Worm (Caenorhabditis elegans) whole organism, late embryonic: ENCODE measurements around the gene eri-1.
A peak's percentile ranks its signal among the peaks of the same experiment; 100 is the strongest.

Source experiments
- C08G9.2 ChIP-seq: sonication (generic microtip); optimal IDR thresholded peaks from 2 replicates; lab custom pipeline; 2016; ENCODE audit warnings: mild to moderate bottlenecking, missing genetic modification characterization, moderate library complexity, missing compliant biosample characterization
- C38D4.7 ChIP-seq: fragments of 200-800 bp; sonication (Bioruptor generic); optimal IDR thresholded peaks from 2 replicates; lab custom pipeline; 2018; ENCODE audit warnings: mild to moderate bottlenecking, missing genetic modification characterization, moderate library complexity, missing compliant biosample characterization
- F13H6.1 ChIP-seq: sonication (generic microtip); optimal IDR thresholded peaks from 2 replicates; lab custom pipeline; 2016; ENCODE audit warnings: missing genetic modification characterization, missing compliant biosample characterization
- K02D7.2 ChIP-seq: sonication (generic microtip); optimal IDR thresholded peaks from 2 replicates; lab custom pipeline; 2017; ENCODE audit warnings: mild to moderate bottlenecking, missing genetic modification characterization, missing compliant biosample characterization
- K09A11.1 ChIP-seq: sonication (generic microtip); optimal IDR thresholded peaks from 2 replicates; lab custom pipeline; 2017; ENCODE audit warnings: antibody characterized with exemption, mild to moderate bottlenecking, missing genetic modification characterization, missing compliant biosample characterization; ENCODE audit not compliant: insufficient read depth
- T23F11.4 ChIP-seq: fragments of 200-800 bp; sonication (Bioruptor generic); optimal IDR thresholded peaks from 2 replicates; lab custom pipeline; 2018; ENCODE audit warnings: mild to moderate bottlenecking, missing genetic modification characterization, missing compliant biosample characterization
- ceh-14 ChIP-seq: sonication (generic microtip); optimal IDR thresholded peaks from 2 replicates; lab custom pipeline; 2016; ENCODE audit warnings: missing genotype, missing genetic modification characterization, missing compliant biosample characterization
- ceh-18 ChIP-seq: sonication (generic microtip); optimal IDR thresholded peaks from 2 replicates; lab custom pipeline; 2016; ENCODE audit warnings: missing genetic modification characterization, missing compliant biosample characterization
- ceh-19 ChIP-seq: fragments of 200-800 bp; sonication (Bioruptor generic); optimal IDR thresholded peaks from 2 replicates; lab custom pipeline; 2018; ENCODE audit warnings: mild to moderate bottlenecking, missing genetic modification characterization, missing compliant biosample characterization
- ceh-2 ChIP-seq: sonication (generic microtip); optimal IDR thresholded peaks from 2 replicates; lab custom pipeline; 2016; ENCODE audit warnings: missing genotype, missing genetic modification characterization, missing compliant biosample characterization
- ceh-30 ChIP-seq: fragments of 150-350 bp; optimal IDR thresholded peaks from 2 replicates; lab custom pipeline; 2014; ENCODE audit warnings: missing biosample characterization, missing genetic modification characterization
- ceh-34 ChIP-seq: sonication (generic microtip); optimal IDR thresholded peaks from 2 replicates; lab custom pipeline; 2016; ENCODE audit warnings: mild to moderate bottlenecking, missing genetic modification characterization, missing compliant biosample characterization
- ceh-48 ChIP-seq: sonication (generic microtip); optimal IDR thresholded peaks from 2 replicates; lab custom pipeline; 2016; ENCODE audit warnings: missing genetic modification characterization, inconsistent platforms, missing compliant biosample characterization
- ceh-6 ChIP-seq: fragments of 200-800 bp; sonication (Bioruptor generic); optimal IDR thresholded peaks from 2 replicates; lab custom pipeline; 2018; ENCODE audit warnings: mild to moderate bottlenecking, missing genetic modification characterization, missing compliant biosample characterization
- ceh-9 ChIP-seq: sonication (generic microtip); optimal IDR thresholded peaks from 2 replicates; lab custom pipeline; 2016; ENCODE audit warnings: mild to moderate bottlenecking, missing genetic modification characterization, inconsistent platforms, missing compliant biosample characterization
- dmd-4 ChIP-seq: sonication (generic microtip); optimal IDR thresholded peaks from 2 replicates; lab custom pipeline; 2016; ENCODE audit warnings: borderline replicate concordance, missing genetic modification characterization, missing compliant biosample characterization
- dve-1 ChIP-seq: sonication (generic microtip); optimal IDR thresholded peaks from 2 replicates; lab custom pipeline; 2017; ENCODE audit warnings: antibody characterized with exemption, mild to moderate bottlenecking, missing genetic modification characterization, missing compliant biosample characterization
- elt-2 ChIP-seq: sonication (generic microtip); optimal IDR thresholded peaks from 2 replicates; lab custom pipeline; 2016; ENCODE audit warnings: missing genetic modification reagents, missing genetic modification characterization, missing compliant biosample characterization
- eyg-1 ChIP-seq: sonication (generic microtip); optimal IDR thresholded peaks from 2 replicates; lab custom pipeline; 2016; ENCODE audit warnings: missing genotype, missing genetic modification characterization, missing compliant biosample characterization
- gmeb-2 ChIP-seq: sonication (generic microtip); optimal IDR thresholded peaks from 2 replicates; lab custom pipeline; 2016; ENCODE audit warnings: missing genetic modification characterization, inconsistent platforms, missing compliant biosample characterization
- hlh-15 ChIP-seq: sonication (generic microtip); optimal IDR thresholded peaks from 2 replicates; lab custom pipeline; 2016; ENCODE audit warnings: missing genetic modification characterization, missing compliant biosample characterization
- hlh-30 ChIP-seq: sonication (generic microtip); optimal IDR thresholded peaks from 2 replicates; lab custom pipeline; 2017; ENCODE audit warnings: antibody characterized with exemption, missing genetic modification characterization, missing compliant biosample characterization; ENCODE audit not compliant: insufficient read depth
- lim-6 ChIP-seq: sonication (generic microtip); optimal IDR thresholded peaks from 2 replicates; lab custom pipeline; 2016; ENCODE audit warnings: missing genetic modification characterization, missing compliant biosample characterization
- lin-11 ChIP-seq: fragments of 200-800 bp; sonication (Bioruptor generic); optimal IDR thresholded peaks from 2 replicates; lab custom pipeline; 2018; ENCODE audit warnings: mild to moderate bottlenecking, missing genetic modification characterization, missing compliant biosample characterization
- mec-3 ChIP-seq: sonication (generic microtip); optimal IDR thresholded peaks from 2 replicates; lab custom pipeline; 2016; ENCODE audit warnings: borderline replicate concordance, missing genetic modification characterization, missing compliant biosample characterization
- nfya-1 ChIP-seq: sonication (generic microtip); optimal IDR thresholded peaks from 2 replicates; lab custom pipeline; 2017; ENCODE audit warnings: missing genetic modification characterization, mild to moderate bottlenecking, missing compliant biosample characterization, antibody characterized with exemption, moderate library complexity
- nhr-232 ChIP-seq: sonication (generic microtip); optimal IDR thresholded peaks from 2 replicates; lab custom pipeline; 2016; ENCODE audit warnings: missing genetic modification characterization, missing compliant biosample characterization
- npax-4 ChIP-seq: sonication (generic microtip); optimal IDR thresholded peaks from 2 replicates; lab custom pipeline; 2016; ENCODE audit warnings: missing genetic modification characterization, missing compliant biosample characterization
- odd-2 ChIP-seq: sonication (generic microtip); optimal IDR thresholded peaks from 2 replicates; lab custom pipeline; 2017; ENCODE audit warnings: antibody characterized with exemption, mild to moderate bottlenecking, missing genetic modification characterization, missing compliant biosample characterization
- pag-3 ChIP-seq: sonication (generic microtip); optimal IDR thresholded peaks from 2 replicates; lab custom pipeline; 2016; ENCODE audit warnings: missing compliant biosample characterization, missing genetic modification characterization, borderline replicate concordance
- pat-9 ChIP-seq: fragments of 200-800 bp; sonication (Bioruptor generic); optimal IDR thresholded peaks from 2 replicates; lab custom pipeline; 2018; ENCODE audit warnings: mild to moderate bottlenecking, missing genetic modification characterization, moderate library complexity, missing compliant biosample characterization
- pax-1 ChIP-seq: fragments of 150-350 bp; optimal IDR thresholded peaks from 2 replicates; lab custom pipeline; 2014; ENCODE audit warnings: missing biosample characterization, missing genetic modification characterization
- pha-2 ChIP-seq: sonication (generic microtip); optimal IDR thresholded peaks from 2 replicates; lab custom pipeline; 2017; ENCODE audit warnings: mild to moderate bottlenecking, missing genetic modification characterization, missing compliant biosample characterization
- pha-4 ChIP-seq: fragments of 150-350 bp; optimal IDR thresholded peaks from 2 replicates; lab custom pipeline; 2018; ENCODE audit warnings: missing biosample characterization, missing genetic modification reagents, missing genetic modification characterization
- pqm-1 ChIP-seq: sonication (generic microtip); optimal IDR thresholded peaks from 2 replicates; lab custom pipeline; 2016; ENCODE audit warnings: missing genetic modification characterization, missing compliant biosample characterization
- pros-1 ChIP-seq: fragments of 150-350 bp; optimal IDR thresholded peaks from 2 replicates; lab custom pipeline; 2014; ENCODE audit warnings: missing biosample characterization, missing genetic modification reagents, missing genetic modification characterization
- ref-2 ChIP-seq: sonication (generic microtip); optimal IDR thresholded peaks from 2 replicates; lab custom pipeline; 2016; ENCODE audit warnings: missing genetic modification characterization, missing compliant biosample characterization
- rnt-1 ChIP-seq: sonication (generic microtip); optimal IDR thresholded peaks from 2 replicates; lab custom pipeline; 2016; ENCODE audit warnings: missing genetic modification characterization, missing compliant biosample characterization
- sdc-2 ChIP-seq: sonication (generic microtip); optimal IDR thresholded peaks from 2 replicates; lab custom pipeline; 2016; ENCODE audit warnings: missing genotype, missing genetic modification characterization, missing compliant biosample characterization
- sox-2 ChIP-seq: fragments of 200-800 bp; sonication (Bioruptor generic); IDR thresholded peaks from 2 replicates; pipeline ENCODE4 v1.3.6; 2022; ENCODE audit warnings: missing genetic modification reagents, missing genetic modification characterization, missing compliant biosample characterization
- sox-4 ChIP-seq: sonication (generic microtip); optimal IDR thresholded peaks from 2 replicates; lab custom pipeline; 2017; ENCODE audit warnings: mild to moderate bottlenecking, missing genetic modification characterization, inconsistent platforms, missing compliant biosample characterization
- tbx-2 ChIP-seq: sonication (generic microtip); optimal IDR thresholded peaks from 2 replicates; lab custom pipeline; 2016; ENCODE audit warnings: missing genetic modification characterization, missing compliant biosample characterization
- unc-3 ChIP-seq, 2 experiments: fragments of 200-800 bp in 1 of 2; sonication (Bioruptor generic) in 1 of 2; sonication (generic microtip) in 1 of 2; conservative IDR thresholded peaks in 1 of 2; optimal IDR thresholded peaks in 1 of 2; 2 replicates each; pipeline versions ENCODE4 v1.3.6 to Lab custom; 2016 to 2022; ENCODE audit warnings: missing compliant biosample characterization in 2 of 2, missing genetic modification characterization in 2 of 2, missing genetic modification reagents in 1 of 2
- unc-42 ChIP-seq: sonication (generic microtip); optimal IDR thresholded peaks from 2 replicates; lab custom pipeline; 2016; ENCODE audit warnings: missing genotype, missing genetic modification characterization, missing compliant biosample characterization
- ztf-16 ChIP-seq: sonication (generic microtip); optimal IDR thresholded peaks from 2 replicates; lab custom pipeline; 2017; ENCODE audit warnings: missing genetic modification characterization, missing compliant biosample characterization

eri-1 gene

ce11 chrIV:410420-410891, 9.3 kb downstream of the eri-1 start, which contains the start of gene T07A9.12 (continued):
- TF ChIP-seq ceh-14 (tag; lab: Kevin White, UChicago) = peak; percentile 65
- peak; percentile 26 for TF ChIP-seq ceh-19
- TF ChIP-seq C38D4.7 = no peak
- peak; percentile 34 for TF ChIP-seq dmd-4
- TF ChIP-seq C08G9.2 (tag; lab: Kevin White, UChicago) = peak; percentile 89
- no peak for TF ChIP-seq ceh-9
- peak; percentile 59 for TF ChIP-seq unc-42 (tag; lab: Kevin White, UChicago)
- no peak for TF ChIP-seq ceh-48 (tag; lab: Kevin White, UChicago)
- no peak for TF ChIP-seq eyg-1 (tag; lab: Kevin White, UChicago)
- TF ChIP-seq unc-3 (GFP tag; conservative IDR thresholded peaks at IDR 0.05; lab: Robert Waterston, UW) = no peak
- TF ChIP-seq unc-3 (tag; optimal IDR thresholded peaks at IDR 0.05; lab: Kevin White, UChicago) = peak; percentile 51
- peak; percentile 37 for TF ChIP-seq ztf-16
- TF ChIP-seq ceh-30 = no peak
- TF ChIP-seq nhr-232 = no peak
- no peak for TF ChIP-seq gmeb-2 (tag; lab: Kevin White, UChicago)
- no peak for TF ChIP-seq sox-2 (GFP tag; lab: Robert Waterston, UW)
- TF ChIP-seq npax-4 (tag; lab: Kevin White, UChicago) = no peak
- TF ChIP-seq T23F11.4 (GFP tag; lab: Kevin White, UChicago) = no peak
- TF ChIP-seq mec-3 (tag; lab: Kevin White, UChicago) = no peak
- peak; percentile 78 for TF ChIP-seq pqm-1 (tag; lab: Kevin White, UChicago)
- peak; percentile 84 for TF ChIP-seq elt-2
- no peak for TF ChIP-seq ceh-6
- no peak for TF ChIP-seq pat-9 (tag; lab: Kevin White, UChicago)
- TF ChIP-seq hlh-15 = peak; percentile 62
- TF ChIP-seq odd-2 (tag; lab: Kevin White, UChicago) = no peak
- TF ChIP-seq sdc-2 = no peak
- TF ChIP-seq pha-4 (tag; lab: Kevin White, UChicago) = no peak
- TF ChIP-seq pax-1 (tag; lab: Kevin White, UChicago) = peak; percentile 56
- TF ChIP-seq pros-1 (tag; lab: Kevin White, UChicago) = no peak
- no peak for TF ChIP-seq dve-1 (tag; lab: Kevin White, UChicago)
- peak; percentile 58 for TF ChIP-seq pha-2 (tag; lab: Kevin White, UChicago)
- TF ChIP-seq sox-4 (tag; lab: Kevin White, UChicago) = no peak
- TF ChIP-seq ceh-18 (tag; lab: Kevin White, UChicago) = peak; percentile 50
- peak; percentile 77 for TF ChIP-seq lim-6 (tag; lab: Kevin White, UChicago)
- peak; percentile 62 for TF ChIP-seq pag-3 (tag; lab: Kevin White, UChicago)
- no peak for TF ChIP-seq lin-11 (tag; lab: Kevin White, UChicago)
- peak; percentile 87 for TF ChIP-seq F13H6.1 (tag; lab: Kevin White, UChicago)
- peak; percentile 91 for TF ChIP-seq tbx-2 (tag; lab: Kevin White, UChicago)
- no peak for TF ChIP-seq hlh-30
- peak; percentile 90 for TF ChIP-seq ref-2

ce11 chrIV:409935-410334, 9.8 kb downstream of the eri-1 start, which contains the start of gene kgb-1:
kgb-1 (minus strand) TSS chrIV:410035.
- TF ChIP-seq ceh-34 (tag; lab: Kevin White, UChicago) (no peak), pha-4 (tag; lab: Kevin White, UChicago) (no peak), K09A11.1 (tag; lab: Kevin White, UChicago) (no peak), ceh-2 (tag; lab: Kevin White, UChicago) (no peak), C08G9.2 (tag; lab: Kevin White, UChicago) (no peak), nfya-1 (tag; lab: Kevin White, UChicago) (no peak), K02D7.2 (tag; lab: Kevin White, UChicago) (no peak), rnt-1 (tag; lab: Kevin White, UChicago) (no peak)
